Fruit fly (Drosophila melanogaster): ENCODE data around the gene cDIP.

The cDIP gene

DNA sequence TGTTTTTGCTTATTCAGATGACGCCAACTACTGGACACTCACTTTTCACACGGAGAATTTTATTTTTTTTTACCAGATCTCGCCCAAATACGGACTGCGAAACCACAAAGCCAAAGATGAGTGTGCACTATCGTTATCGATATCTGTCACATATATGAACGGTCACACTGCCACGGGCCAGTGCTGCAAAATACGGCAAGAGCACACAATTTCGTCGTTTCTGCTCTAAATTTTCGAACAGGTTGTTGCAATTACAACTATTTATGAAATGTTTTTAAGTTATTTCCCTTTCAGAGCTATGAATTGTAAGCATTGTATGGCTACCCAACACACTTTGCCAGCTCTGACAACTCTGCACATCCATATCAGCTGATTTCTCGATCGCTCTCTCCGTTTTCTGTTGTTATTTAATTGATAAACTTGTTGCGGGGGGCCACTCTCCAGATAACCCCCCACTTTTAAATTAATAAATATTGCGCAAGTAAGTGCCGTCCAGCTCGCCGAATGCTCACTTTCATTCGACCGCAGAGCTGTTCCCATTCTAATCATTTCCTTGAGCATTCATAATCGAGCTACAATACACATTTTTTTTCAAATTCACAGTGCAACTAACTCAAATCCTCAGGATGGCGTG is 33.4 kb downstream of the cDIP start, which contains the start of the genes slmb and CG5793:
Gene slmb (minus strand): TSS at position 134 of the 634 bp plus-strand sequence.
Gene CG5793 (plus strand): TSS at position 222 of the 634 bp plus-strand sequence.
- TF ChIP-seq ttk (optimal IDR thresholded peaks at IDR 0.05) (no peak), Myc (optimal IDR thresholded peaks at IDR 0.05) (no peak), insv (optimal IDR thresholded peaks at IDR 0.05) (no peak)

DNA sequence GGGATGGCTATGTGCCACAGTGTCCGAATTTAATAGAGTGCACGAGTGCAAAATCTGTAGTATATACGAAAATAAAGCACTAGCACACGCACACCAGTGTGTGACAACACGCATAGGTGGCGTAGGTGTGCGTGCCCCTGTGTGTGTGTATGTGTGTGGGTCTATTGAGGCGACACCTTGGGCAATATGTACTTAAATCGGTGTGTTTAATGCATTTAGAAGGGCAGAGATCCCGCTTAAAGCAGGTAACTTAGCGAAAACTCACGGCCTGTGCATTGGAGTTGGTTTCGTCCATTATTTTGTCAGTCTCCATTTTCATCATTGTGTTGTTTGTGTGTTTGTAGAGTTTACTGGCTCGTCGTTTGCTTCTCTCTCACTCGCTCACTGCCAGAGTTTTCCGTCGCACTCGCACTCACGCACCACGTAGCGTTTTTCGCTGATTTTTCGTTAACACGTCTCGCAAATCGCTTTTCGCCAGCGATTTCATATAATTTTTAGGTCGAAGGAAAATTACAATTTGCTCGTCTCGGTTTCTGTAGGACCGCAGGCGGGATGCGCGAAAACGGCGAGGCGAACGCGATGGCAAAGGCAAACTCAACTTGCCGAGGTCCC is 34.1 kb downstream of the cDIP start:
- TF ChIP-seq h (optimal IDR thresholded peaks at IDR 0.05) (no peak), psq (optimal IDR thresholded peaks at IDR 0.05) (no peak), ttk (optimal IDR thresholded peaks at IDR 0.05) (no peak), insv (optimal IDR thresholded peaks at IDR 0.05) (no peak), Sin3A (optimal IDR thresholded peaks at IDR 0.05) (no peak), Myc (optimal IDR thresholded peaks at IDR 0.05) (no peak)

- TF ChIP-seq Myc (optimal IDR thresholded peaks at IDR 0.05) (no peak), psq (optimal IDR thresholded peaks at IDR 0.05) (no peak), ttk (optimal IDR thresholded peaks at IDR 0.05) (no peak), insv (optimal IDR thresholded peaks at IDR 0.05) (no peak), h (optimal IDR thresholded peaks at IDR 0.05) (no peak), Sin3A (optimal IDR thresholded peaks at IDR 0.05) (no peak)
Observed at dm6 chr3R:21124225-21124624, 36.7 kb downstream of the cDIP start.

DNA sequence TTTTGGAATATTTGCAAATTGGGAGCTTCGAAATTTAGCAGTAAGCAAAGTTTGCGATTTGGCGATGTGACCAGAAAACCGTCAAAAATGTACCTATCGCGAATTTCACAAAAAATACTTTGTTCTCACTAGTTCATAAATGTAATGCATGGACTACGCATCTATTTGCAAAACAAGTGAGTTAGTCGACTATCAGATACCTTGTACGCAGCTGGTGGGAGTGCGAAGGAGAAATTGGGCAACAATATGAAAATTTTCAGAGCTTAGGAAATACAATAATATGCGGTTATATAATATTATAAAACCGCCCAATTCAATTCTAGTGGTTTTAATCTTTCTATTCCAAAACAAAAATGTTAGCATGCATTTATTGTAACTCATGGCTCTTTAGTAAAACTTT is 42.1 kb downstream of the cDIP start, which contains the start of gene Bdbt:
Gene Bdbt (minus strand): TSS at position 73 of the 400 bp plus-strand sequence.
- no peak for TF ChIP-seq h (optimal IDR thresholded peaks at IDR 0.05)
- TF ChIP-seq Myc (optimal IDR thresholded peaks at IDR 0.05): no peak
- no peak for TF ChIP-seq ttk (optimal IDR thresholded peaks at IDR 0.05)
- TF ChIP-seq Sin3A (optimal IDR thresholded peaks at IDR 0.05): no peak
- TF ChIP-seq insv (optimal IDR thresholded peaks at IDR 0.05): no peak
- TF ChIP-seq psq (optimal IDR thresholded peaks at IDR 0.05): no peak

dm6 chr3R:21116057-21116456 is 44.8 kb downstream of the cDIP start, which contains the start of gene ppan:
ppan (plus strand) TSS chr3R:21116254.
- no peak for TF ChIP-seq Sin3A (optimal IDR thresholded peaks at IDR 0.05)
- no peak for TF ChIP-seq Myc (optimal IDR thresholded peaks at IDR 0.05)
- TF ChIP-seq insv (optimal IDR thresholded peaks at IDR 0.05): no peak
- TF ChIP-seq h (optimal IDR thresholded peaks at IDR 0.05): no peak
- TF ChIP-seq psq (optimal IDR thresholded peaks at IDR 0.05): no peak
- no peak for TF ChIP-seq ttk (optimal IDR thresholded peaks at IDR 0.05)

DNA sequence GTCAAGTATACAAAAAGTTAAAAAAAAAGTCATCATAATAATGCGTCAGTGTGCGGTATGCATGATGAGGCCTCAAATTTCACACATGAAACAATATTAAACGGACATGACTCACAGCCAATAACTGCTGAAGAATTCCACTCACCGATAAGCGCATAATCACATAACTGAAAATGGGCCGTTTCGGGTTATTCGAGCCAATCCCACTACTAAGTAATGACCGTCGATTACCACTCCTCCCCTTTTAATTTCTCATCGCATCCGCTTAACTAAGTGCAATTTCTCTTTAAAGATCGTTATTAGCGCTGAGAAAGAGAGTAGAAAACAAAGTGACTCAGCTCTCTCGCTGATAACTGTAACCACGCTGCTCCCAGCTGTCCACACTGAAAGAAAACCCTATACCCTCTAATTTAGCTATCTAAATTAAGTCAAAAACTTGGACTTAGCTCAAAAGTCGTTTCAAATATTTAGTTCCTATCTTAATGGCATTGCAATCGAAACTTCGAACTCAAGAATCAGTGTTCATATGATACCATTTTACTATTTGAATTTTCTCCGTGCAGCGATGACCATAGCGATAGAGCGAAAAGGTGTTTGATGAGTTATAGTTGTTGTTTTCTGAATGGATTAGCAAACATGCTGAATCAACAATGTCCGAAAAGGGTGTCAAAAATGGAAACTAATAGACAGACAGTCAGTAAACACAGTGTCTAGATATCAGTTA is 48.0 kb downstream of the cDIP start:
- no peak for TF ChIP-seq psq (optimal IDR thresholded peaks at IDR 0.05)
- TF ChIP-seq h (optimal IDR thresholded peaks at IDR 0.05): no peak
- TF ChIP-seq ttk (optimal IDR thresholded peaks at IDR 0.05): no peak
- no peak for TF ChIP-seq Myc (optimal IDR thresholded peaks at IDR 0.05)
- no peak for TF ChIP-seq Sin3A (optimal IDR thresholded peaks at IDR 0.05)
- TF ChIP-seq insv (optimal IDR thresholded peaks at IDR 0.05): no peak

- no peak for TF ChIP-seq ttk (optimal IDR thresholded peaks at IDR 0.05)
- TF ChIP-seq h (optimal IDR thresholded peaks at IDR 0.05): no peak
- TF ChIP-seq Sin3A (optimal IDR thresholded peaks at IDR 0.05): no peak
- no peak for TF ChIP-seq psq (optimal IDR thresholded peaks at IDR 0.05)
- TF ChIP-seq Myc (optimal IDR thresholded peaks at IDR 0.05): no peak
- no peak for TF ChIP-seq insv (optimal IDR thresholded peaks at IDR 0.05)
Observed at dm6 chr3R:21111964-21112740, 48.7 kb downstream of the cDIP start.

dm6 chr3R:21111046-21111480 is 49.8 kb downstream of the cDIP start, which contains the start of gene Rab11:
Rab11 (plus strand) TSS chr3R:21111408.
- no peak for TF ChIP-seq ttk (optimal IDR thresholded peaks at IDR 0.05)
- TF ChIP-seq h (optimal IDR thresholded peaks at IDR 0.05): no peak
- no peak for TF ChIP-seq Sin3A (optimal IDR thresholded peaks at IDR 0.05)
- no peak for TF ChIP-seq psq (optimal IDR thresholded peaks at IDR 0.05)
- no peak for TF ChIP-seq Myc (optimal IDR thresholded peaks at IDR 0.05)
- TF ChIP-seq insv (optimal IDR thresholded peaks at IDR 0.05): no peak

DNA sequence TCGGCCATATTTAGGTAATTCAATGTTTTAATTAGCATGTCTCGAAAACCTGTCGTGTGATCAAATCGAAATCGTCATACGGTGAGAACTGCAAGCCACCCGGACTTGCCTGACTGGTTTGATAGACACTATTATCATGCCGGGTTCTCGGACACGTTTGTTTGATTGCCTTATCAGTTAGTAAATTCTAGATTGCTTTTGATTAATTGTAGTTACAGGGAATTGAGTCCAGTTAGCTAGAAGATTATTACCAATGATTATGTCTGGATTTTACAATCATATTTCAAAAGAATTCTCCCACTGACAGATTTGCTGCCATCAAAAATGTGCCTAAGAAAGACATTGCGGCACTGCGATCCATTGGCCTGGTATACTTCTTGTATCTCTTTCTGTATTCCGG is 51.2 kb downstream of the cDIP start:
- no peak for TF ChIP-seq Sin3A (optimal IDR thresholded peaks at IDR 0.05)
- TF ChIP-seq Myc (optimal IDR thresholded peaks at IDR 0.05): no peak
- TF ChIP-seq ttk (optimal IDR thresholded peaks at IDR 0.05): no peak
- TF ChIP-seq psq (optimal IDR thresholded peaks at IDR 0.05): no peak
